Fruit fly (Drosophila melanogaster): ENCODE data around the gene CG31140.

The CG31140 gene

DNA sequence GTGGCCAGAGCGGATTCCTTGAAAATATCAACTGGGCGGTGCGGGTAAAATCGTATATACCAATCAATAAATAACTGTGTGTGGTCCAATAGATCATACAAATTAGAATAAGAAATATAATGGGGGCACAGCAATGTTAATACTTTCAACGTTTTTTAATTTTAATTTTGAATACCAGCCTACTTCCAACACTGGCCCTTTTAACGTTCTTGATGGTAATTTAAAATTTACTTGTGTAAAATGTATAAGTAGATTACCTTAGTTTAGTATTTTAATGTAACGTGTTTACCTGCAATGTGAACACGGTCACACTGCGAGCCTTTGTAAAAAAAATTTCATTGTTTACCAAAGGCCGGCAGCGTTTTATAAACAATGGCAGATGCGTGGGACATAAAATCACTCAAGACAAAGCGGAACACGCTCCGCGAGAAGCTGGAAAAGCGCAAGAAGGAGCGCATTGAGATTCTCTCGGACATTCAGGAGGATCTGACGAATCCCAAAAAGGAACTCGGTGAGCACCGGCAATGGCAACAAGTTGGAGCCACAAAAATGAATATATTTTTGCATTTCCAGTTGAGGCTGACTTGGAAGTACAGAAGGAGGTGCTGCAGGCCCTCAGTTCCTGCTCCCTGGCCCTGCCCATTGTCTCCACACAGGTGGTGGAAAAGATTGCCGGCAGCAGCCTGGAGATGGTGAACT is 69.0 kb downstream of the CG31140 start, which contains the start of the genes KrT95D and Mettl3 (continued):
- TF ChIP-seq wor (GFP tag; IDR thresholded peaks at IDR 0.05) = no peak
- TF ChIP-seq gt (GFP tag; IDR thresholded peaks at IDR 0.05) = no peak
- TF ChIP-seq dm (GFP tag; optimal IDR thresholded peaks at IDR 0.05) = no peak
- no peak for TF ChIP-seq CG16863 (GFP tag; optimal IDR thresholded peaks at IDR 0.05)
- TF ChIP-seq CG2875 (GFP tag; optimal IDR thresholded peaks at IDR 0.05) = no peak
- TF ChIP-seq oc (tag; optimal IDR thresholded peaks at IDR 0.05) = no peak
- TF ChIP-seq Scr (GFP tag; IDR thresholded peaks at IDR 0.05; ENCODE audit: partially characterized antibody) = peak; percentile 11; the same call in 1 of the 2 replicates
- no peak for TF ChIP-seq salm (tag; optimal IDR thresholded peaks at IDR 0.05)
- peak; percentile 50 for TF ChIP-seq CG12391 (tag; optimal IDR thresholded peaks at IDR 0.05)
- TF ChIP-seq Camta (GFP tag; optimal IDR thresholded peaks at IDR 0.05) = no peak
- no peak for TF ChIP-seq az2 (GFP tag; optimal IDR thresholded peaks at IDR 0.05)
- no peak for TF ChIP-seq jing (GFP tag; optimal IDR thresholded peaks at IDR 0.05)
- TF ChIP-seq kah (GFP tag; optimal IDR thresholded peaks at IDR 0.05) = peak; percentile 18
- TF ChIP-seq Pdp1 (GFP tag; optimal IDR thresholded peaks at IDR 0.05) = peak; percentile 2 to 32
- no peak for TF ChIP-seq inv (GFP tag; IDR thresholded peaks at IDR 0.05; ENCODE audit: partially characterized antibody)
- no peak for TF ChIP-seq CG1529 (GFP tag; optimal IDR thresholded peaks at IDR 0.05)
- TF ChIP-seq caup (GFP tag; optimal IDR thresholded peaks at IDR 0.05; ENCODE audit: severe bottlenecking) = no peak
- no peak for TF ChIP-seq vfl (GFP tag; optimal IDR thresholded peaks at IDR 0.05)
- no peak for TF ChIP-seq Hr78 (GFP tag; optimal IDR thresholded peaks at IDR 0.05)
- TF ChIP-seq CG9437 (GFP tag; optimal IDR thresholded peaks at IDR 0.05) = no peak
- TF ChIP-seq CG1024 (GFP tag; IDR thresholded peaks at IDR 0.05) = no peak
- TF ChIP-seq phol (tag; optimal IDR thresholded peaks at IDR 0.05) = peak; percentile 56
- no peak for TF ChIP-seq D (optimal IDR thresholded peaks at IDR 0.05)
- TF ChIP-seq D (GFP tag; optimal IDR thresholded peaks at IDR 0.05) = peak; percentile 35
- TF ChIP-seq CG9727 (GFP tag; optimal IDR thresholded peaks at IDR 0.05) = no peak
- TF ChIP-seq Ada2b (GFP tag; IDR thresholded peaks at IDR 0.05) = no peak
- peak; percentile 25 for TF ChIP-seq CG4424 (GFP tag; optimal IDR thresholded peaks at IDR 0.05)
- no peak for TF ChIP-seq tio (GFP tag; optimal IDR thresholded peaks at IDR 0.05)
- TF ChIP-seq gce (GFP tag; IDR thresholded peaks at IDR 0.05) = no peak
- no peak for TF ChIP-seq Lim3 (GFP tag; IDR thresholded peaks at IDR 0.05)
- TF ChIP-seq CTCF (GFP tag; optimal IDR thresholded peaks at IDR 0.05) = peak; percentile 60
- TF ChIP-seq Sox100B (GFP tag; optimal IDR thresholded peaks at IDR 0.05) = no peak
- TF ChIP-seq trem (tag; optimal IDR thresholded peaks at IDR 0.05) = peak; percentile 73
- TF ChIP-seq Dip2 (GFP tag; IDR thresholded peaks at IDR 0.05) = no peak
- TF ChIP-seq CG9876 (GFP tag; optimal IDR thresholded peaks at IDR 0.05) = no peak
- TF ChIP-seq Sry-β (GFP tag; optimal IDR thresholded peaks at IDR 0.05) = no peak
- TF ChIP-seq Opbp (GFP tag; IDR thresholded peaks at IDR 0.05; ENCODE audit: partially characterized antibody) = no peak
- peak; percentile 8 for TF ChIP-seq Rfx (GFP tag; IDR thresholded peaks at IDR 0.05)
- TF ChIP-seq lab (GFP tag; optimal IDR thresholded peaks at IDR 0.05) = no peak
- peak; percentile 37 for TF ChIP-seq CG30020 (tag; optimal IDR thresholded peaks at IDR 0.05)
- no peak for TF ChIP-seq Oli (tag; optimal IDR thresholded peaks at IDR 0.05)
- no peak for TF ChIP-seq ken (GFP tag; IDR thresholded peaks at IDR 0.05)
- no peak for TF ChIP-seq CG12299 (tag; optimal IDR thresholded peaks at IDR 0.05)
- TF ChIP-seq CG6813 (GFP tag; optimal IDR thresholded peaks at IDR 0.05) = no peak
- TF ChIP-seq CG43689 (GFP tag; IDR thresholded peaks at IDR 0.05) = no peak
- TF ChIP-seq z (GFP tag; IDR thresholded peaks at IDR 0.05) = no peak
- no peak for TF ChIP-seq yki (optimal IDR thresholded peaks at IDR 0.05)
- no peak for TF ChIP-seq tll (GFP tag; optimal IDR thresholded peaks at IDR 0.05)
- peak; percentile 0 for TF ChIP-seq zen (tag; optimal IDR thresholded peaks at IDR 0.05)
- TF ChIP-seq CG32532 (GFP tag; IDR thresholded peaks at IDR 0.05) = no peak
- TF ChIP-seq CG3407 (GFP tag; optimal IDR thresholded peaks at IDR 0.05) = no peak

Measured in whole organism, embryonic.